Fruit fly (Drosophila melanogaster): ENCODE data around the gene HHEX.

DNA sequence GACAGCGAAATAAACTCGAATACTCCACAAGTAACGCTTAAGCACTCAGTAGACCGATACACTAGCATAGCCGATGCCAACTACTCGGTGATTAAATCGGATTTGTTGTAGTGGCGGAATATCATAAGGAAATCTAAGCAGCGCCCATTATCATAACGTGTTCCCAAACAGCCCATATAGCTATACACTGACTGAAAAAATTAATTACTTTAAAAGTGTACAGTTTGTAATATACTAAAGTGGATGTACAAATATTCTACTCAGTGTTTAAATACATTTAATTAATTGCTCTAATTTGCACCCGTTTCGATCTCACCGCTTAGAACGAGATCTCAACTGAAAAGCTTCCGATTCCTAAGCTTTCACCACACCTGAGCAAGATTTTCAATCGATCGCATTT is 32.0 kb downstream of the HHEX start, which contains the start of gene CG7079:
- TF ChIP-seq CTCF (optimal IDR thresholded peaks at IDR 0.05) (no peak), CG8478 (optimal IDR thresholded peaks at IDR 0.05) (no peak)

Measured in S2 (cell line).